Fruit fly (Drosophila melanogaster) Kc167 (cell line): ENCODE data around the gene CG34278.

Experiments used
- Myc ChIP-seq: fragments of >200 bp; optimal IDR thresholded peaks from 2 replicates; lab custom pipeline; 2017; ENCODE audit warnings: missing external identifiers
- Sin3A ChIP-seq: fragments of >200 bp; optimal IDR thresholded peaks from 2 replicates; lab custom pipeline; 2018; ENCODE audit warnings: missing external identifiers
- h ChIP-seq: fragments of >200 bp; optimal IDR thresholded peaks from 3 replicates; lab custom pipeline; 2018; ENCODE audit warnings: missing external identifiers
- insv ChIP-seq: fragments of >200 bp; optimal IDR thresholded peaks from 3 replicates; lab custom pipeline; 2018; ENCODE audit warnings: missing external identifiers
- psq ChIP-seq: fragments of >200 bp; optimal IDR thresholded peaks from 2 replicates; lab custom pipeline; 2017; ENCODE audit warnings: missing external identifiers
- ttk ChIP-seq: sonication (Bioruptor generic); optimal IDR thresholded peaks from 2 replicates; lab custom pipeline; 2017; ENCODE audit warnings: missing external identifiers

The CG34278 gene

dm6 chr3R:17127912-17128311 is 7.6 kb downstream of the CG34278 start, which contains the start of gene CG31265:
CG31265 (plus strand) TSS chr3R:17128212.
- TF ChIP-seq ttk (lab: Kevin White, UChicago) (no peak), h (lab: Kevin White, UChicago) (no peak), psq (lab: Kevin White, UChicago) (no peak), Myc (lab: Kevin White, UChicago) (no peak), Sin3A (lab: Kevin White, UChicago) (no peak)

- TF ChIP-seq Myc (lab: Kevin White, UChicago) (no peak), psq (lab: Kevin White, UChicago) (no peak), insv (no peak), Sin3A (lab: Kevin White, UChicago) (no peak), ttk (lab: Kevin White, UChicago) (no peak)
Measured at dm6 chr3R:17130326-17130725, 10.1 kb downstream of the CG34278 start, which contains the start of gene CG17475. CG17475 (minus strand) TSS chr3R:17130426.

dm6 chr3R:17132098-17132712 is 11.9 kb downstream of the CG34278 start, which contains the start of the genes CG4053 and CG31266:
CG4053 (minus strand) TSS chr3R:17132198.
CG31266 (plus strand) TSS chr3R:17132662.
- no peak for TF ChIP-seq Myc (lab: Kevin White, UChicago)
- TF ChIP-seq ttk (lab: Kevin White, UChicago): no peak
- TF ChIP-seq psq (lab: Kevin White, UChicago): no peak
- TF ChIP-seq Sin3A (lab: Kevin White, UChicago): no peak
- no peak for TF ChIP-seq insv
- no peak for TF ChIP-seq h (lab: Kevin White, UChicago)

dm6 chr3R:17133897-17134296 is 13.6 kb downstream of the CG34278 start, which contains the start of gene CG31267:
CG31267 (plus strand) TSS chr3R:17134197.
- TF ChIP-seq insv (no peak), Myc (lab: Kevin White, UChicago) (no peak), ttk (lab: Kevin White, UChicago) (no peak), Sin3A (lab: Kevin White, UChicago) (no peak), psq (lab: Kevin White, UChicago) (no peak)

dm6 chr3R:17135747-17136146 is 15.5 kb downstream of the CG34278 start, which contains the start of gene CG5246:
CG5246 (plus strand) TSS chr3R:17136111.
- no peak for TF ChIP-seq ttk (lab: Kevin White, UChicago)
- TF ChIP-seq psq (lab: Kevin White, UChicago): no peak
- no peak for TF ChIP-seq Sin3A (lab: Kevin White, UChicago)
- TF ChIP-seq h (lab: Kevin White, UChicago): no peak
- TF ChIP-seq insv: no peak
- no peak for TF ChIP-seq Myc (lab: Kevin White, UChicago)

- TF ChIP-seq Myc (lab: Kevin White, UChicago) (no peak), h (lab: Kevin White, UChicago) (no peak), Sin3A (lab: Kevin White, UChicago) (no peak), ttk (lab: Kevin White, UChicago) (no peak), psq (lab: Kevin White, UChicago) (no peak), insv (no peak)
Measured at dm6 chr3R:17137593-17137992, 17.3 kb downstream of the CG34278 start, which contains the start of gene CG5255. CG5255 (plus strand) TSS chr3R:17137893.

- TF ChIP-seq Myc (lab: Kevin White, UChicago): no peak
- no peak for TF ChIP-seq h (lab: Kevin White, UChicago)
- TF ChIP-seq Sin3A (lab: Kevin White, UChicago): no peak
- TF ChIP-seq insv: no peak
- no peak for TF ChIP-seq ttk (lab: Kevin White, UChicago)
- no peak for TF ChIP-seq psq (lab: Kevin White, UChicago)
Measured at dm6 chr3R:17138699-17139098, 18.4 kb downstream of the CG34278 start, which contains the start of gene CG5265. CG5265 (plus strand) TSS chr3R:17138999.

- TF ChIP-seq Sin3A (lab: Kevin White, UChicago): no peak
- TF ChIP-seq insv: no peak
- no peak for TF ChIP-seq ttk (lab: Kevin White, UChicago)
- TF ChIP-seq Myc (lab: Kevin White, UChicago): no peak
- TF ChIP-seq psq (lab: Kevin White, UChicago): no peak
- TF ChIP-seq h (lab: Kevin White, UChicago): no peak
Measured at dm6 chr3R:17142304-17142703, 22.0 kb downstream of the CG34278 start, which contains the start of gene TwdlW. TwdlW (minus strand) TSS chr3R:17142404.

- TF ChIP-seq Sin3A (lab: Kevin White, UChicago) (no peak), Myc (lab: Kevin White, UChicago) (no peak), insv (no peak), ttk (lab: Kevin White, UChicago) (no peak), psq (lab: Kevin White, UChicago) (no peak), h (lab: Kevin White, UChicago) (no peak)
Measured at dm6 chr3R:17147647-17148244, 27.5 kb downstream of the CG34278 start.

dm6 chr3R:17149080-17149746 is 28.9 kb downstream of the CG34278 start, which contains the start of the genes m-cup and Det:
m-cup (minus strand) TSS chr3R:17149412.
Det (plus strand) TSS chr3R:17149667.
- TF ChIP-seq insv (no peak), Myc (lab: Kevin White, UChicago) (no peak), h (lab: Kevin White, UChicago) (no peak), psq (lab: Kevin White, UChicago) (no peak), Sin3A (lab: Kevin White, UChicago) (no peak), ttk (lab: Kevin White, UChicago) (no peak)

dm6 chr3R:17150287-17150686 is 30.0 kb downstream of the CG34278 start, which contains the start of gene Smug:
Smug (plus strand) TSS chr3R:17150587.
- TF ChIP-seq h (lab: Kevin White, UChicago) (no peak), insv (no peak), ttk (lab: Kevin White, UChicago) (no peak), Myc (lab: Kevin White, UChicago) (no peak), psq (lab: Kevin White, UChicago) (no peak), Sin3A (lab: Kevin White, UChicago) (no peak)
